Worm (Caenorhabditis elegans) whole organism, L3 larva: ENCODE results near the gene F10C1.3.

Source experiments
- ceh-9 ChIP-seq: sonication (generic microtip); optimal IDR thresholded peaks from 2 replicates; lab custom pipeline; 2018; ENCODE audit warnings: missing biosample characterization, missing genetic modification characterization
- lin-15B ChIP-seq: fragments of 150-350 bp; optimal IDR thresholded peaks from 2 replicates; lab custom pipeline; 2014; ENCODE audit warnings: missing biosample characterization, missing genetic modification characterization
- nhr-28 ChIP-seq: fragments of 150-350 bp; optimal IDR thresholded peaks from 2 replicates; lab custom pipeline; 2014; ENCODE audit warnings: missing biosample characterization, missing genetic modification characterization
- snpc-4 ChIP-seq: fragments of 150-350 bp; optimal IDR thresholded peaks from 2 replicates; lab custom pipeline; 2014; ENCODE audit warnings: missing biosample characterization, missing genetic modification characterization

- no peak for TF ChIP-seq snpc-4 (tag; lab: Kevin White, UChicago)
- no peak for TF ChIP-seq lin-15B (tag; lab: Kevin White, UChicago)
- TF ChIP-seq ceh-9 (tag; lab: Kevin White, UChicago), result no peak
- TF ChIP-seq nhr-28 (tag; lab: Kevin White, UChicago), result no peak
Measured at ce11 chrII:5745088-5745487, 12.5 kb downstream of the F10C1.3 start, which contains the start of gene F10C1.9.
